Worm (Caenorhabditis elegans) whole organism, late embryonic: ENCODE results near the gene K07H8.9.

ENCODE experiments used
- C38D4.7 ChIP-seq: fragments of 200-800 bp; sonication (Bioruptor generic); optimal IDR thresholded peaks from 2 replicates; lab custom pipeline; 2018; ENCODE audit warnings: mild to moderate bottlenecking, missing genetic modification characterization, moderate library complexity, missing compliant biosample characterization
- F13H6.1 ChIP-seq: sonication (generic microtip); optimal IDR thresholded peaks from 2 replicates; lab custom pipeline; 2016; ENCODE audit warnings: missing genetic modification characterization, missing compliant biosample characterization
- K02D7.2 ChIP-seq: sonication (generic microtip); optimal IDR thresholded peaks from 2 replicates; lab custom pipeline; 2017; ENCODE audit warnings: mild to moderate bottlenecking, missing genetic modification characterization, missing compliant biosample characterization
- K09A11.1 ChIP-seq: sonication (generic microtip); optimal IDR thresholded peaks from 2 replicates; lab custom pipeline; 2017; ENCODE audit warnings: antibody characterized with exemption, mild to moderate bottlenecking, missing genetic modification characterization, missing compliant biosample characterization; ENCODE audit not compliant: insufficient read depth
- T23F11.4 ChIP-seq: fragments of 200-800 bp; sonication (Bioruptor generic); optimal IDR thresholded peaks from 2 replicates; lab custom pipeline; 2018; ENCODE audit warnings: mild to moderate bottlenecking, missing genetic modification characterization, missing compliant biosample characterization
- ahr-1 ChIP-seq: sonication (generic microtip); optimal IDR thresholded peaks from 2 replicates; lab custom pipeline; 2016; ENCODE audit warnings: missing genetic modification characterization, missing compliant biosample characterization
- ama-1 ChIP-seq: fragments of 150-350 bp; optimal IDR thresholded peaks from 2 replicates; lab custom pipeline; 2014
- ceh-19 ChIP-seq: fragments of 200-800 bp; sonication (Bioruptor generic); optimal IDR thresholded peaks from 2 replicates; lab custom pipeline; 2018; ENCODE audit warnings: mild to moderate bottlenecking, missing genetic modification characterization, missing compliant biosample characterization
- ceh-22 ChIP-seq: sonication (generic microtip); optimal IDR thresholded peaks from 2 replicates; lab custom pipeline; 2017; ENCODE audit warnings: missing biosample characterization, missing genetic modification characterization
- ceh-24 ChIP-seq: sonication (generic microtip); optimal IDR thresholded peaks from 2 replicates; lab custom pipeline; 2016; ENCODE audit warnings: mild to moderate bottlenecking, missing genetic modification characterization, missing compliant biosample characterization
- ceh-45 ChIP-seq: fragments of 200-800 bp; sonication (Bioruptor generic); IDR thresholded peaks from 2 replicates; pipeline ENCODE4 v1.3.6; 2022; ENCODE audit warnings: missing genetic modification reagents, missing genetic modification characterization, missing compliant biosample characterization
- ceh-48 ChIP-seq: sonication (generic microtip); optimal IDR thresholded peaks from 2 replicates; lab custom pipeline; 2016; ENCODE audit warnings: missing genetic modification characterization, inconsistent platforms, missing compliant biosample characterization
- ceh-6 ChIP-seq: fragments of 200-800 bp; sonication (Bioruptor generic); optimal IDR thresholded peaks from 2 replicates; lab custom pipeline; 2018; ENCODE audit warnings: mild to moderate bottlenecking, missing genetic modification characterization, missing compliant biosample characterization
- ceh-9 ChIP-seq: sonication (generic microtip); optimal IDR thresholded peaks from 2 replicates; lab custom pipeline; 2016; ENCODE audit warnings: mild to moderate bottlenecking, missing genetic modification characterization, inconsistent platforms, missing compliant biosample characterization
- che-1 ChIP-seq: sonication (generic microtip); optimal IDR thresholded peaks from 2 replicates; lab custom pipeline; 2016; ENCODE audit warnings: mild to moderate bottlenecking, missing genetic modification characterization, missing compliant biosample characterization
- dve-1 ChIP-seq: sonication (generic microtip); optimal IDR thresholded peaks from 2 replicates; lab custom pipeline; 2017; ENCODE audit warnings: antibody characterized with exemption, mild to moderate bottlenecking, missing genetic modification characterization, missing compliant biosample characterization
- elt-2 ChIP-seq: sonication (generic microtip); optimal IDR thresholded peaks from 2 replicates; lab custom pipeline; 2016; ENCODE audit warnings: missing genetic modification reagents, missing genetic modification characterization, missing compliant biosample characterization
- ets-4 ChIP-seq: sonication (generic microtip); optimal IDR thresholded peaks from 2 replicates; lab custom pipeline; 2016; ENCODE audit warnings: missing genetic modification characterization, missing compliant biosample characterization
- eyg-1 ChIP-seq: sonication (generic microtip); optimal IDR thresholded peaks from 2 replicates; lab custom pipeline; 2016; ENCODE audit warnings: missing genotype, missing genetic modification characterization, missing compliant biosample characterization
- fax-1 ChIP-seq: sonication (generic microtip); optimal IDR thresholded peaks from 2 replicates; lab custom pipeline; 2016; ENCODE audit warnings: missing genotype, missing genetic modification characterization, missing compliant biosample characterization
- fkh-10 ChIP-seq: fragments of 150-350 bp; optimal IDR thresholded peaks from 2 replicates; lab custom pipeline; 2014; ENCODE audit warnings: missing biosample characterization, missing genetic modification reagents, missing genetic modification characterization
- hlh-13 ChIP-seq: fragments of 200-800 bp; sonication (Bioruptor generic); optimal IDR thresholded peaks from 2 replicates; lab custom pipeline; 2018; ENCODE audit warnings: mild to moderate bottlenecking, missing genetic modification characterization, missing compliant biosample characterization
- hlh-15 ChIP-seq: sonication (generic microtip); optimal IDR thresholded peaks from 2 replicates; lab custom pipeline; 2016; ENCODE audit warnings: missing genetic modification characterization, missing compliant biosample characterization
- hlh-30 ChIP-seq: sonication (generic microtip); optimal IDR thresholded peaks from 2 replicates; lab custom pipeline; 2017; ENCODE audit warnings: antibody characterized with exemption, missing genetic modification characterization, missing compliant biosample characterization; ENCODE audit not compliant: insufficient read depth
- hlh-6 ChIP-seq: sonication (generic microtip); optimal IDR thresholded peaks from 2 replicates; lab custom pipeline; 2016; ENCODE audit warnings: missing genotype, missing genetic modification characterization, missing compliant biosample characterization
- hlh-8 ChIP-seq: sonication (generic microtip); optimal IDR thresholded peaks from 2 replicates; lab custom pipeline; 2016; ENCODE audit warnings: missing genotype, missing genetic modification characterization, missing compliant biosample characterization
- lim-6 ChIP-seq: sonication (generic microtip); optimal IDR thresholded peaks from 2 replicates; lab custom pipeline; 2016; ENCODE audit warnings: missing genetic modification characterization, missing compliant biosample characterization
- lin-11 ChIP-seq: fragments of 200-800 bp; sonication (Bioruptor generic); optimal IDR thresholded peaks from 2 replicates; lab custom pipeline; 2018; ENCODE audit warnings: mild to moderate bottlenecking, missing genetic modification characterization, missing compliant biosample characterization
- nhr-11 ChIP-seq: fragments of 150-350 bp; optimal IDR thresholded peaks from 2 replicates; lab custom pipeline; 2014; ENCODE audit warnings: missing biosample characterization, missing genetic modification characterization
- npax-4 ChIP-seq: sonication (generic microtip); optimal IDR thresholded peaks from 2 replicates; lab custom pipeline; 2016; ENCODE audit warnings: missing genetic modification characterization, missing compliant biosample characterization
- pag-3 ChIP-seq: sonication (generic microtip); optimal IDR thresholded peaks from 2 replicates; lab custom pipeline; 2016; ENCODE audit warnings: missing compliant biosample characterization, missing genetic modification characterization, borderline replicate concordance
- pat-9 ChIP-seq: fragments of 200-800 bp; sonication (Bioruptor generic); optimal IDR thresholded peaks from 2 replicates; lab custom pipeline; 2018; ENCODE audit warnings: mild to moderate bottlenecking, missing genetic modification characterization, moderate library complexity, missing compliant biosample characterization
- pax-1 ChIP-seq: fragments of 150-350 bp; optimal IDR thresholded peaks from 2 replicates; lab custom pipeline; 2014; ENCODE audit warnings: missing biosample characterization, missing genetic modification characterization
- pha-2 ChIP-seq: sonication (generic microtip); optimal IDR thresholded peaks from 2 replicates; lab custom pipeline; 2017; ENCODE audit warnings: mild to moderate bottlenecking, missing genetic modification characterization, missing compliant biosample characterization
- pqm-1 ChIP-seq: sonication (generic microtip); optimal IDR thresholded peaks from 2 replicates; lab custom pipeline; 2016; ENCODE audit warnings: missing genetic modification characterization, missing compliant biosample characterization
- rnt-1 ChIP-seq: sonication (generic microtip); optimal IDR thresholded peaks from 2 replicates; lab custom pipeline; 2016; ENCODE audit warnings: missing genetic modification characterization, missing compliant biosample characterization
- sox-4 ChIP-seq: sonication (generic microtip); optimal IDR thresholded peaks from 2 replicates; lab custom pipeline; 2017; ENCODE audit warnings: mild to moderate bottlenecking, missing genetic modification characterization, inconsistent platforms, missing compliant biosample characterization
- syd-9 ChIP-seq: sonication (generic microtip); optimal IDR thresholded peaks from 2 replicates; lab custom pipeline; 2016; ENCODE audit warnings: mild to moderate bottlenecking, missing genetic modification characterization, moderate library complexity, missing compliant biosample characterization
- tbx-2 ChIP-seq: sonication (generic microtip); optimal IDR thresholded peaks from 2 replicates; lab custom pipeline; 2016; ENCODE audit warnings: missing genetic modification characterization, missing compliant biosample characterization
- ttx-3 ChIP-seq: sonication (generic microtip); optimal IDR thresholded peaks from 2 replicates; lab custom pipeline; 2016; ENCODE audit warnings: missing genetic modification reagents, missing genetic modification characterization, missing compliant biosample characterization
- unc-86 ChIP-seq: sonication (generic microtip); optimal IDR thresholded peaks from 2 replicates; lab custom pipeline; 2016; ENCODE audit warnings: missing genetic modification characterization, missing compliant biosample characterization

Gene K07H8.9

DNA sequence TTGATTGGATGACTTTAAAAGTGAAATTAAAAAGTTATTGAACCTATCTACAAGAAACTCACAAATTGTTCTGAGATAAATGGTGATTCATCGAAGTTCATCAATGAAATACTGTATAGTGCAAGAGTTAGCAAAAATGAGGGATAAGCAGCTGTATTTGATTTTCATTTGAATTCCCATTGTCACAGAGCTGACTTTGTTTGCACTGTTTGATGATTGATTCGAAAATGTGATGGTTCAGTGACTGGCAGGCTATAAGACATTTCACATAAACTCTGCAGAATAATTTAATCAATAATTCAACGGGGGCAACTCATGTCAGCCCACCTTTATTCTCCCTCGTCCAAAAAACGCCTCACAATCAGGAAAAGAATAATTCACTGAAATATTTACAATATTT is 42.7 kb downstream of the K07H8.9 start, which contains the start of gene T09A12.8:
Gene T09A12.8 (minus strand): TSS at position 101 of the 400 bp plus-strand sequence.
- TF ChIP-seq lin-11 (tag; lab: Kevin White, UChicago) (no peak), T23F11.4 (GFP tag; lab: Kevin White, UChicago) (no peak), K02D7.2 (tag; lab: Kevin White, UChicago) (no peak), nhr-11 (tag; lab: Kevin White, UChicago) (no peak), ceh-48 (no peak), F13H6.1 (tag; lab: Kevin White, UChicago) (no peak)

- TF ChIP-seq syd-9 (tag; lab: Kevin White, UChicago), result no peak
Measured at ce11 chrIV:8243170-8243569, 43.1 kb downstream of the K07H8.9 start.

DNA sequence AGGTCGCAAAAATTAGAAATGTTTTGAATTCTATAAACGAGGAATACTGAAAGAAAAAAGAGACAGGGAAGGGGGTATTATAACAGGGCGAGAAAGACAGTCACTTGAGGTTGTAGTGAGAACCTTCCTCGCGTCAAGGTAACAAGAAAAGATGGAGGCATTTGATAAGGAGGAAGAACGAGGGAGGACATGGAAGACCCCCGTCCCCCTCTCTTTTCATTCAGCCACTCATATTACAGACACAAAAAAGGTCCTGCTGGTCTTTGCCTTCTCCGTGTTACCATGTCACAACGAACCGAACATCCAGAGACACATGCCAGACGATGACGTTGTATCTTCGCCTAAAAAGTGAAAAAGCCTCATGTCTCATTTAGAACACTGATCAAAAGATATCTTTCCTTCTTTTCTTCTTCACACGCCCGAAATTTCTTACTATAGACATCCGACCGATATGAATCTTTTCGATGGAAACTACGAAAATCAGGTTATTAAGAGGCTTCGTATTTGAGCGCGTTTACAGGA is 44.9 kb downstream of the K07H8.9 start:
- no peak for TF ChIP-seq tbx-2 (tag; lab: Kevin White, UChicago)
- TF ChIP-seq ceh-48, result no peak
- TF ChIP-seq ceh-6 (GFP tag; lab: Kevin White, UChicago), result no peak
- no peak for TF ChIP-seq rnt-1 (tag; lab: Kevin White, UChicago)
- TF ChIP-seq hlh-15, result no peak
- no peak for TF ChIP-seq ets-4 (tag; lab: Kevin White, UChicago)
- no peak for TF ChIP-seq hlh-6 (tag; lab: Kevin White, UChicago)
- no peak for TF ChIP-seq K09A11.1 (tag; lab: Kevin White, UChicago)
- TF ChIP-seq eyg-1 (tag; lab: Kevin White, UChicago), result no peak
- no peak for TF ChIP-seq pax-1 (tag; lab: Kevin White, UChicago)
- no peak for TF ChIP-seq pha-2 (tag; lab: Kevin White, UChicago)
- TF ChIP-seq ahr-1 (tag; lab: Kevin White, UChicago), result no peak
- TF ChIP-seq hlh-8 (tag; lab: Kevin White, UChicago), result no peak
- no peak for TF ChIP-seq ceh-22
- TF ChIP-seq elt-2, result no peak

DNA sequence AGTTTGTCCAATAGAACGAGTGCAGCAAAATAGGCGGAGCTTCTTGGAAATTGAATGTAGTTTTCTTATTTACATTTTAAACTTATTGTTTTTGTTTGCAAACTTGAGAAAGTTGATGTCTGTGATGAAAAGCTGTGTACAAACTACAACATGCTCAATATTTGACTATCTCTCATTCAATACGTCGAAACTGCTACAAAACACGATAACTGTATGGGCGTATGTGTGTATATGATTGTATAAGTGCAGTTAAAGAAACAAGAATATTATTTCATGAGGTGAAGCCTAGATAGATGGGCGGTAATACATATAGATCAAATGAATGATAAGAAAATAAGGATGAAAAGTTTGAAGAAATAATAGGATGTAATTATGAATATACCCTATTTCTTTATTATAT is 46.7 kb downstream of the K07H8.9 start:
- TF ChIP-seq ttx-3 (tag; lab: Kevin White, UChicago) (no peak), fax-1 (no peak), che-1 (tag; lab: Kevin White, UChicago) (no peak), hlh-30 (tag; lab: Kevin White, UChicago) (no peak), K02D7.2 (tag; lab: Kevin White, UChicago) (no peak), npax-4 (tag; lab: Kevin White, UChicago) (no peak), K09A11.1 (tag; lab: Kevin White, UChicago) (no peak), pag-3 (tag; lab: Kevin White, UChicago) (no peak), hlh-13 (GFP tag; lab: Kevin White, UChicago) (no peak), ceh-19 (GFP tag; lab: Kevin White, UChicago) (no peak), tbx-2 (tag; lab: Kevin White, UChicago) (no peak), ceh-9 (tag; lab: Kevin White, UChicago) (no peak), unc-86 (tag; lab: Kevin White, UChicago) (no peak), syd-9 (tag; lab: Kevin White, UChicago) (no peak), ama-1 (no peak), C38D4.7 (GFP tag; lab: Kevin White, UChicago) (no peak), pqm-1 (tag; lab: Kevin White, UChicago) (no peak), hlh-6 (tag; lab: Kevin White, UChicago) (no peak), dve-1 (no peak)

DNA sequence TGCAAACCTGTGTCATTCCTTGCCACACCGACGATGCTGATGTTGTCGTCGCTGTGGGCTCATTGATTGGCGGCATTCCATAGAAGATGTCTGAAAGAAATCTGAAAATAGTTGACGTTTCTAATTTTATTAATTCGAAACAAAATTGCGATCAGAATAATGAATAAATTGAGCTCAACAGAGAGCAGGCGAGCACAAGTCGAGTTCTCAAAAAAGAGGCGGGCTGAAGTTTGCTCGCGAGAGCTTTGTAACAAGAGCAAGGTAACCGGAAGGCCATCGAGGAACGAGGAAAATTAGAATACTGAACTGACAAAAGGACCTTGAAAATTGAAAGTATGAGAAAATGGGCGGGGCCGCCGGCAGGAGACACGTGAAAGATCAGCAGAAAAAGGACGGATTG is 49.8 kb downstream of the K07H8.9 start, which contains the start of gene nhr-66:
Gene nhr-66 (minus strand): TSS at position 101 of the 400 bp plus-strand sequence.
- no peak for TF ChIP-seq lim-6
- TF ChIP-seq sox-4 (tag; lab: Kevin White, UChicago), result no peak
- TF ChIP-seq C38D4.7 (GFP tag; lab: Kevin White, UChicago), result no peak
- TF ChIP-seq fax-1, result no peak
- no peak for TF ChIP-seq ceh-24 (tag; lab: Kevin White, UChicago)
- no peak for TF ChIP-seq pat-9
- TF ChIP-seq ceh-45, result no peak
- no peak for TF ChIP-seq fkh-10
- TF ChIP-seq hlh-30 (tag; lab: Kevin White, UChicago), result no peak
- TF ChIP-seq elt-2, result no peak
- no peak for TF ChIP-seq rnt-1 (tag; lab: Kevin White, UChicago)
- no peak for TF ChIP-seq K02D7.2 (tag; lab: Kevin White, UChicago)
- no peak for TF ChIP-seq pag-3 (tag; lab: Kevin White, UChicago)
- TF ChIP-seq ceh-48, result no peak
- TF ChIP-seq, all 69 proteins: peak for 0
